Fruit fly (Drosophila melanogaster): ENCODE data around the gene CG12121.

The CG12121 gene

DNA sequence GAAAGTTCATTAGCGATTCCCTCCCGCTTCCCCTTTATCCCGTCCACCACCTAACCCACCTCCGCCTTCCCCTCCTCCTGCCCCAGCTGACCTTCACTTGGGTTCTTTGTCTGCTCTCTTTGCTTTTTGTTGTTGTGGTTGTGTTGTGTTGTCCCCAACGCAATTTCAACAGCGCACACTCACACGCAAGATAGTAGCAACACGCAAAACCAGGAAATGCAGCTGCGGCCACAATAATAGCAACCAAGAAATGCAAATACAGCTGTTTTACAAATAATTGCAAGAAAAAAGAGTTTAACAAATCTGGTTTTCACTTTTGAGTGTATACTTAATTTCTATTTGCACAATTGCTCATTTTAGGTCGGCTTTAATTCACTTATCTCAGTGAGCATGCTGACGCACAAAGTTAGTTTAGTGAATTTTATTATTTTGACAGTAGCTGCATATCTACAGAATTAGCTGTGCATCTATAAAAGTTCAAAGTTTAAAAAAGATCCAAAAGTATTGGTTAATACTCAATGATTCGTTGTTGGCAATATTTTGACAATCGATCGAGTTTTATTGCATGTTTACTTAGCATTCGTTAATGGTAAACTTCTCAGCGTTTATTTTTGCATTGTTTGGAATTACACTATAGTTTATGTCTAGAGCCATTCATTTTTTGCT lies 19.2 kb upstream of the CG12121 start (continued):
- no peak for TF ChIP-seq CG13296 (GFP tag; optimal IDR thresholded peaks at IDR 0.05)
- TF ChIP-seq ro (GFP tag; IDR thresholded peaks at IDR 0.05), result no peak
- no peak for TF ChIP-seq D19A (tag; optimal IDR thresholded peaks at IDR 0.05)
- no peak for TF ChIP-seq Tbp (GFP tag; optimal IDR thresholded peaks at IDR 0.05)
- peak; percentile 22 for TF ChIP-seq tin (GFP tag; optimal IDR thresholded peaks at IDR 0.05)
- TF ChIP-seq gce (GFP tag; IDR thresholded peaks at IDR 0.05), result no peak
- TF ChIP-seq sob (GFP tag; IDR thresholded peaks at IDR 0.05), result 0 out of 2 replicates have a peak, but pooled peaks have one; percentile 33
- no peak for TF ChIP-seq Fer3 (tag; optimal IDR thresholded peaks at IDR 0.05)
- TF ChIP-seq ham (GFP tag; IDR thresholded peaks at IDR 0.05), result no peak
- no peak for TF ChIP-seq CG9215 (GFP tag; IDR thresholded peaks at IDR 0.05)
- TF ChIP-seq Sry-δ (GFP tag; optimal IDR thresholded peaks at IDR 0.05), result no peak
- TF ChIP-seq HLH4C (GFP tag; IDR thresholded peaks at IDR 0.05; ENCODE audit: partially characterized antibody), result no peak
- no peak for TF ChIP-seq Rx (GFP tag; IDR thresholded peaks at IDR 0.05)
- TF ChIP-seq zfh2 (GFP tag; optimal IDR thresholded peaks at IDR 0.05), result no peak
- peak; percentile 26 for TF ChIP-seq CG18262 (tag; optimal IDR thresholded peaks at IDR 0.05)
- TF ChIP-seq ap (GFP tag; IDR thresholded peaks at IDR 0.05), result no peak
- no peak for TF ChIP-seq eyg (GFP tag; optimal IDR thresholded peaks at IDR 0.05)
- peak; percentile 34 for TF ChIP-seq CG10979 (tag; optimal IDR thresholded peaks at IDR 0.05)
- TF ChIP-seq CoRest (tag; optimal IDR thresholded peaks at IDR 0.05), result peak; percentile 9
- peak; percentile 24 for TF ChIP-seq Blimp-1 (GFP tag; optimal IDR thresholded peaks at IDR 0.05)
- no peak for TF ChIP-seq Bdp1 (GFP tag; optimal IDR thresholded peaks at IDR 0.05)
- TF ChIP-seq Lim3 (GFP tag; IDR thresholded peaks at IDR 0.05), result no peak
- TF ChIP-seq eve (GFP tag; optimal IDR thresholded peaks at IDR 0.05), result no peak
- no peak for TF ChIP-seq ranshi (GFP tag; IDR thresholded peaks at IDR 0.05)
- TF ChIP-seq CG10654 (GFP tag; optimal IDR thresholded peaks at IDR 0.05), result peak; percentile 23
- TF ChIP-seq ac (GFP tag; optimal IDR thresholded peaks at IDR 0.05), result no peak
- no peak for TF ChIP-seq CG8290 (GFP tag; optimal IDR thresholded peaks at IDR 0.05)
- peak in 1 of 2 experiments; percentile 45 for TF ChIP-seq CG8290 (tag; optimal IDR thresholded peaks at IDR 0.05)
- no peak for TF ChIP-seq disco-r (GFP tag; optimal IDR thresholded peaks at IDR 0.05)
- no peak for TF ChIP-seq CG5953 (GFP tag; IDR thresholded peaks at IDR 0.05)
- TF ChIP-seq D19B (GFP tag; optimal IDR thresholded peaks at IDR 0.05), result no peak
- TF ChIP-seq CG12391 (tag; optimal IDR thresholded peaks at IDR 0.05), result peak; percentile 40
- TF ChIP-seq CG10267 (tag; optimal IDR thresholded peaks at IDR 0.05), result no peak
- no peak for TF ChIP-seq CG9876 (GFP tag; optimal IDR thresholded peaks at IDR 0.05)
- no peak for TF ChIP-seq CG14050 (GFP tag; IDR thresholded peaks at IDR 0.05)
- TF ChIP-seq Rfx (GFP tag; IDR thresholded peaks at IDR 0.05), result no peak
- TF ChIP-seq CG9727 (GFP tag; optimal IDR thresholded peaks at IDR 0.05), result peak; percentile 2
- no peak for TF ChIP-seq tio (GFP tag; optimal IDR thresholded peaks at IDR 0.05)
- no peak for TF ChIP-seq CTCF (GFP tag; optimal IDR thresholded peaks at IDR 0.05)
- TF ChIP-seq sqz (GFP tag; optimal IDR thresholded peaks at IDR 0.05), result no peak
- no peak for TF ChIP-seq trh (GFP tag; optimal IDR thresholded peaks at IDR 0.05)
- no peak for TF ChIP-seq CG11398 (GFP tag; optimal IDR thresholded peaks at IDR 0.05)
- no peak for TF ChIP-seq CG10543 (GFP tag; optimal IDR thresholded peaks at IDR 0.05)
- TF ChIP-seq CG11560 (tag; IDR thresholded peaks at IDR 0.05), result no peak
- TF ChIP-seq gfzf (GFP tag; optimal IDR thresholded peaks at IDR 0.05), result no peak
- no peak for TF ChIP-seq B-H1 (GFP tag; IDR thresholded peaks at IDR 0.05)
- TF ChIP-seq CG11093 (GFP tag; IDR thresholded peaks at IDR 0.05), result no peak
- TF ChIP-seq ab (GFP tag; optimal IDR thresholded peaks at IDR 0.05), result no peak
- TF ChIP-seq CG14441 (GFP tag; IDR thresholded peaks at IDR 0.05), result peak; percentile 52
- no peak for TF ChIP-seq NC2β (GFP tag; optimal IDR thresholded peaks at IDR 0.05)
- no peak for TF ChIP-seq otp (GFP tag; IDR thresholded peaks at IDR 0.05)
- TF ChIP-seq CG7556 (GFP tag; optimal IDR thresholded peaks at IDR 0.05), result peak; percentile 4
- no peak for TF ChIP-seq MTF-1 (GFP tag; optimal IDR thresholded peaks at IDR 0.05; ENCODE audit: borderline replicate concordance)

Data from whole organism, embryonic.